Fruit fly (Drosophila melanogaster) whole organism, adult: ENCODE measurements around the gene Axud1.

ENCODE experiments used
- CG11617 ChIP-seq: fragments of 200-800 bp; sonication (Bioruptor generic); optimal IDR thresholded peaks from 2 replicates; lab custom pipeline; 2017; ENCODE audit warnings: mild to moderate bottlenecking, missing biosample characterization, missing genetic modification reagents, missing genetic modification characterization
- CG12768 ChIP-seq: fragments of 200-800 bp; sonication (Bioruptor generic); optimal IDR thresholded peaks from 2 replicates; lab custom pipeline; 2017; ENCODE audit warnings: missing biosample characterization, missing genetic modification characterization, mild to moderate bottlenecking, moderate library complexity, missing genetic modification reagents
- CG33017 ChIP-seq: fragments of 200-800 bp; sonication (Bioruptor generic); optimal IDR thresholded peaks from 2 replicates; lab custom pipeline; 2018; ENCODE audit warnings: missing biosample characterization, mild to moderate bottlenecking, missing genetic modification characterization, moderate library complexity
- Mnt ChIP-seq: fragments of 200-800 bp; sonication (Bioruptor generic); optimal IDR thresholded peaks from 2 replicates; lab custom pipeline; 2016; ENCODE audit warnings: missing biosample characterization, mild to moderate bottlenecking, missing genetic modification characterization
- cic ChIP-seq: fragments of 200-800 bp; sonication (Bioruptor generic); optimal IDR thresholded peaks from 2 replicates; lab custom pipeline; 2017; ENCODE audit warnings: missing biosample characterization, mild to moderate bottlenecking, missing genetic modification characterization, moderate library complexity
- kay ChIP-seq: fragments of 200-800 bp; sonication (Bioruptor generic); peaks from one replicate; lab custom pipeline; 2016; ENCODE audit warnings: missing biosample characterization, missing genetic modification characterization, borderline replicate concordance
- tj ChIP-seq: fragments of 200-800 bp; sonication (Bioruptor generic); optimal IDR thresholded peaks from 3 replicates; lab custom pipeline; 2017; ENCODE audit warnings: missing biosample characterization, mild to moderate bottlenecking, missing genetic modification characterization, moderate library complexity

dm6 chr2L:2416620-2417019, 51.5 kb downstream of the Axud1 start, which contains the start of gene CG31948:
- no peak for TF ChIP-seq tj (GFP tag; lab: Kevin White, UChicago)
- TF ChIP-seq Mnt (GFP tag; lab: Kevin White, UChicago): no peak
- TF ChIP-seq cic (GFP tag; lab: Kevin White, UChicago): no peak
- TF ChIP-seq kay: no peak
- no peak for TF ChIP-seq CG33017 (tag; lab: Kevin White, UChicago)
- TF ChIP-seq CG12768 (GFP tag; lab: Kevin White, UChicago): no peak
- TF ChIP-seq CG11617 (GFP tag; lab: Kevin White, UChicago): no peak
